Fruit fly (Drosophila melanogaster) whole organism, larva: ENCODE results near the gene CG4074.
A peak's percentile ranks its signal among the peaks of the same experiment; 100 is the strongest.

ENCODE experiments used
- noc ChIP-seq: fragments of 200-800 bp; sonication (Bioruptor generic); optimal IDR thresholded peaks from 3 replicates; lab custom pipeline; 2019; ENCODE audit warnings: missing biosample characterization, mild to moderate bottlenecking, missing genetic modification characterization, moderate library complexity

CG4074 gene

DNA sequence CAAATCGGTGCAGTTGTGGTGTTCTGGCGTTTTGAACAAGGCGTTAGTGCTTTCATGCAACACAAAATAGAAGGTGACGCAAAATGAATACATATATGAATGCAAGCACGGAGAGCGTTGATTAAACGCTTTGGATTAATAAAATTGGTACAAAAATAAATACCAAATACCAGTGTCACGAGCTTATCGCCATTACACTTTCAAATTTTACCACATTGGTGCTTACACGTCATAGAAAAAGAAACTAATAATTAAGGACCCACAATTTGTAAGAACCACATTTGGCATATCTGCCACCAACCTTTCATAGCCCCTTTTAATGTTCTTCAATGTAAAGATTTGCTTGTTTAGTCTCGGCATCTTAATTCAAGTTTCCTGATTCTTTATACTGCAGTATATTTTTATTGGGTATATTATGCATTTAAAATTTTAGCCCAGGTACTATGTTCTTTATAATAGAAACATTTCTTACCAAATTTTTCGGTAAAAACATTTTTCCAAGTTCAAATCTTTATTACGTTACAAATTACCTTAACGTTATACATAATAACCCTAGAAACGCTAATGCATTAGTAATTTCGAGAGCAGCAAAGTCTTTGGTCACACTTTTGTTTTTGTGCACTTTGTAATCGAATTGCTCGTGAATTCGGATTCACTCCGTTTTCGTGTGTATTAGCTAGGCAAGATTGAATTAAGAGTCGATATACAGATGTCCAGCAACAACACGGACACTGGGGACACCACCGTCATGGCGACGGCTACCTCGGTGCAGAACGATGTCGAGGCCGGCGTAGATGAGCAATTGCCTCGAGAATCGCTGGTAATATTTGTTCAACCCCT, 9.1 kb upstream of the CG4074 start, which contains the start of the genes Pex16 and Pex14:
Pex16 (minus strand) TSS at position 41 of the 840 bp plus-strand sequence.
Pex14 (plus strand) TSS at position 576 of the 840 bp plus-strand sequence.
- no peak for TF ChIP-seq noc (tag; lab: Kevin White, UChicago)

dm6 chr3L:20777496-20777895, 8.2 kb upstream of the CG4074 start:
- no peak for TF ChIP-seq noc (tag; lab: Kevin White, UChicago)

DNA sequence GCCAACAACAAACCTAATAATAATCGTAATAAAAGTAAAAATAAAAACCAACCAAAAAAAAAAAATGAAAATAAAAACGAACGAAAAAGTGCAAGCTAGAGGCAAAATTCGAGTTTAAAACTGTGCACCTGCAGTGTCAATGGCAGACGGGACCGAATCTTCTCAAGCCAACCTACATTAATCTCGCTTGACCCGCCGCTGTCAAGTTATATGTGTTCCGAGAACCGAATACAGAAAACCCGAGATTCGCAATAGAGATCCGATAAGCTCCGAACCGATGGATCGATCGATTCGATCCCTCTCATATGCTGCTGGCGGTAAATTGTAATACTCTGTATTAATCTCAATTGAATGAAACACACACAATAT, 3.3 kb upstream of the CG4074 start:
- TF ChIP-seq noc (tag; lab: Kevin White, UChicago), result no peak

dm6 chr3L:20771891-20772646, 2.8 kb upstream of the CG4074 start:
- peak; percentile 38 for TF ChIP-seq noc (tag; lab: Kevin White, UChicago)

dm6 chr3L:20771001-20771890, 1.9 kb upstream of the CG4074 start, which contains the start of the genes CG4042 and Pitslre:
Gene CG4042 (minus strand): TSS chr3L:20771507.
Gene Pitslre (plus strand): TSS chr3L:20771528.
- TF ChIP-seq noc (tag; lab: Kevin White, UChicago), result no peak

- TF ChIP-seq noc (tag; lab: Kevin White, UChicago), result no peak
Observed at dm6 chr3L:20767227-20767626, 2.1 kb downstream of the CG4074 start.

DNA sequence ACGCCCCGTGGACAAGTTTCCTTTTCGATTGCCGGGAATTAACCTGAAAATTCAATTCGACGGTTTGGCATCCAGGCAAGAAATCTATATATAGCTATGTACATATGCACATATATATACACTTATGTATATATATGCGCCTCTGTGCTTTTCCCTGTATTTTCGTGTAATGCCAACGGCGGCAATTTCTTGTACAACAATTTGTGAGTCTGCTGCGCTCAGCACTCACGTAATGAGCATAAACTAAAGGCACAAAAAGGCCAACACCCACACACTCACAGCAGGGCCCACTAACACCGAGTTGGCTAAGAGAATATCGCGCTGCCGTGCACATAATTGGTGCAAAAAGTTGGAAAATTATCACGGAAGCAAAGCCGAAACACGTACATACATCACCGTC, 7.8 kb downstream of the CG4074 start:
- no peak for TF ChIP-seq noc (tag; lab: Kevin White, UChicago)

- no peak for TF ChIP-seq noc (tag; lab: Kevin White, UChicago)
Observed at dm6 chr3L:20758583-20758982, 10.7 kb downstream of the CG4074 start, which contains the start of gene CG43251. Gene CG43251 (plus strand): TSS chr3L:20758883.

- no peak for TF ChIP-seq noc (tag; lab: Kevin White, UChicago)
Observed at dm6 chr3L:20755585-20755984, 13.7 kb downstream of the CG4074 start, which contains the start of gene CG33912. Gene CG33912 (minus strand): TSS chr3L:20755685.

DNA sequence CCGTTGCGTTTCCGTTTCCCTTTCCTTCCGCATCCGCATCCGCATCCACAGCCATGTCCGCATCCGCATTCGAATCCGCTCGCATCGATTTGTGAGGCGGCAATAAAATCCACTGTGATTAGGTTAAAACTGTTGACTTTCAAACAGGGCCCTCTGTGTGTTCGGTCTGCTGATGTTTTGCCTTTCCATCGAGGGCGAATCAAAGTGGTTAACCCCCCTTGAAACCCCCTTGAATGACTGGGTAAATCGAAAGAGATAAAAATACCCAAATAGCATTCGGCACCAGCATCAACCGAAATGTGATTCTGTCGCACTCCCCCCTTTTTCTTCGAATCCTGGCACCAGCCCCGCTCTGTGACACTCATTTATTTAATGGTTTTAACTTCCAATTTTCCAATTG, 16.3 kb downstream of the CG4074 start:
- no peak for TF ChIP-seq noc (tag; lab: Kevin White, UChicago)

DNA sequence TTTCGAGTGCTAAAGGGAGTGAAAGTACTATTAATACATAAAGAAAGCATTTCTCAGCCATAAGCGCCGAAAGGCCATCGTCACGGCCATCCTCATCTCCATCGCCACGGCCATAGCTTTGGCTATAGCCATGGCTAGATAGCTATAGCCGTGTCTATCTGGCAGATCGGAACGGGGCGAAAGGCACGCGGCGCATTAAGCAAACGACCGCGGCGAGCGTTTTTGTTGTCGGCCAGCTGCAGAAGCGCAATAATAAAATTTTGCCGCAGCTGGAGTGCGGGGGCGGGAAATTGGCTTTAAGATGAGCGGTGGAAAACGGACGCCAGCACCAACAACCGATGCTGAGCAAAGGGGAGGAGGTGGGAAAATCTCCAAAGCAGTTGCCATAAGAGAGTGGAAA, 18.9 kb downstream of the CG4074 start:
- TF ChIP-seq noc (tag; lab: Kevin White, UChicago), result no peak

- no peak for TF ChIP-seq noc (tag; lab: Kevin White, UChicago)
Observed at dm6 chr3L:20748577-20748976, 20.7 kb downstream of the CG4074 start.

- no peak for TF ChIP-seq noc (tag; lab: Kevin White, UChicago)
Observed at dm6 chr3L:20747299-20747925, 21.9 kb downstream of the CG4074 start.

dm6 chr3L:20739414-20739813, 29.9 kb downstream of the CG4074 start, which contains the start of gene Gr77a:
Gene Gr77a (minus strand): TSS chr3L:20739430.
- no peak for TF ChIP-seq noc (tag; lab: Kevin White, UChicago)

dm6 chr3L:20737346-20737745, 32.0 kb downstream of the CG4074 start:
- no peak for TF ChIP-seq noc (tag; lab: Kevin White, UChicago)
